Worm (Caenorhabditis elegans): ENCODE data around the gene C09G4.4.

C09G4.4 gene

ce11 chrIV:8488043-8488442 lies 24.7 kb upstream of the C09G4.4 start:
- TF ChIP-seq zfh-2 (GFP tag; conservative IDR thresholded peaks at IDR 0.05) (0 out of 2 replicates have a peak, but pooled peaks have one; percentile 25), B0261.1 (tag; optimal IDR thresholded peaks at IDR 0.05) (no peak)

- TF ChIP-seq mel-28 (tag; optimal IDR thresholded peaks at IDR 0.05; ENCODE audit: borderline replicate concordance), result no peak
- no peak for TF ChIP-seq F10E7.11 (tag; optimal IDR thresholded peaks at IDR 0.05)
- no peak for TF ChIP-seq ceh-91 (GFP tag; IDR thresholded peaks at IDR 0.05)
- TF ChIP-seq unc-130 (GFP tag; optimal IDR thresholded peaks at IDR 0.05), result no peak
- no peak for TF ChIP-seq nhr-179 (tag; optimal IDR thresholded peaks at IDR 0.05)
- no peak for TF ChIP-seq him-1 (tag; optimal IDR thresholded peaks at IDR 0.05)
- TF ChIP-seq madf-6 (GFP tag; IDR thresholded peaks at IDR 0.05), result no peak
- no peak for TF ChIP-seq ceh-27 (GFP tag; optimal IDR thresholded peaks at IDR 0.05)
- no peak for TF ChIP-seq snpc-1.3 (tag; optimal IDR thresholded peaks at IDR 0.05; ENCODE audit: insufficient read depth)
- TF ChIP-seq ceh-40 (GFP tag; IDR thresholded peaks at IDR 0.05), result no peak
- TF ChIP-seq hsf-1 (GFP tag; IDR thresholded peaks at IDR 0.05), result no peak
- TF ChIP-seq pha-4 (tag; optimal IDR thresholded peaks at IDR 0.05), result no peak
- TF ChIP-seq T26A5.8 (tag; optimal IDR thresholded peaks at IDR 0.05), result no peak
Measured at ce11 chrIV:8489915-8490314, 22.9 kb upstream of the C09G4.4 start, which contains the start of gene srlf-2. Gene srlf-2 (plus strand): TSS chrIV:8490215.

DNA sequence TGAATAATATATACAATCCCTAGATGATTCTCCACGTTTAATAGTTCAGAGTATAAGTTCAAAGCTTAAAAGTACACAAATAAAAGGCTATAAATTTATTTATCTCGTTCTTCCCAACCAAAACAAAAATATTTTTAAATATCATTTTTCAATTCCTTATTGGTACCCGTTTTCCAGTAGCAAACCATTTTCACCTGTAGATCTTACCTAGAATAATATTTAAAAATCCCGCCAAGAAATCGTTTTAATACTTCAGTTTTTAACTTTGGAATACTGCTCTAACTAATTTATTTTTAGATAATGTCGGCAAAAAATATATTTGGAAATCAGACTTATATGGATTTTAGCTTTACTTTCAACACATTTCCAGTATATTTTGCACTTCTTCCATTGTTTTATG lies 20.5 kb upstream of the C09G4.4 start, which contains the start of gene sru-7:
TSS of gene sru-7 (plus strand) at position 301 of the 400 bp plus-strand sequence.
- TF ChIP-seq F57A8.1 (GFP tag; optimal IDR thresholded peaks at IDR 0.05) (no peak), ztf-22 (GFP tag; optimal IDR thresholded peaks at IDR 0.05) (no peak), madf-8 (GFP tag; conservative IDR thresholded peaks at IDR 0.05) (no peak), nhr-90 (tag; optimal IDR thresholded peaks at IDR 0.05) (no peak), ceh-79 (tag; optimal IDR thresholded peaks at IDR 0.05) (no peak), madf-6 (GFP tag; IDR thresholded peaks at IDR 0.05) (no peak)

DNA sequence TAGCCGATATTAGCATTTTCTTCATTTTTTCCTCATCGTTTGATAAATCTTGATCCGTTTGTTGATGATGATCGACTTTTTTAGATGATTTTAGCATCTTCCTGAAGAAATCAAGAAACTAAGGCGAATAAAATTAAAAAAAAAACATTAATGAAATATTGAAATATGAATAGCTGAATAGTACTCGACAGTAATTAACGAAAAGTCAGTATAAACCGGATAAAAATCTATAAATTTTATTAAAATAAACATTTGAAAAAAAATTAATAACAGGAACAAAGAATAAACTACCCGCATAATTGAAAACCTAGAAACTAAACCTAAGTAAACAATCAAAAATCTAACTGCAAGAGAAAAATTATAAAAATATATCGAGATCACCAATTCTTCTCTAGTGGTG lies 16.5 kb upstream of the C09G4.4 start, which contains the start of gene C28C12.12:
TSS of gene C28C12.12 (minus strand) at position 101 of the 400 bp plus-strand sequence.
- TF ChIP-seq D2030.7 (GFP tag; IDR thresholded peaks at IDR 0.05), result no peak
- no peak for TF ChIP-seq K11D2.4 (GFP tag; IDR thresholded peaks at IDR 0.05)
- TF ChIP-seq ceh-40 (GFP tag; IDR thresholded peaks at IDR 0.05), result no peak
- no peak for TF ChIP-seq rcor-1 (GFP tag; IDR thresholded peaks at IDR 0.05)
- no peak for TF ChIP-seq lsl-1 (GFP tag; optimal IDR thresholded peaks at IDR 0.05)
- TF ChIP-seq aptf-3 (GFP tag; IDR thresholded peaks at IDR 0.05), result no peak
- TF ChIP-seq F22D6.2 (tag; optimal IDR thresholded peaks at IDR 0.05), result no peak
- TF ChIP-seq nfya-2 (GFP tag; IDR thresholded peaks at IDR 0.05), result no peak
- TF ChIP-seq lin-40 (tag; optimal IDR thresholded peaks at IDR 0.05), result no peak
- no peak for TF ChIP-seq B0035.1 (tag; optimal IDR thresholded peaks at IDR 0.05)
- TF ChIP-seq dpff-1 (tag; optimal IDR thresholded peaks at IDR 0.05), result no peak
- TF ChIP-seq rec-8 (tag; optimal IDR thresholded peaks at IDR 0.05), result no peak
- no peak for TF ChIP-seq lin-35 (GFP tag; optimal IDR thresholded peaks at IDR 0.05)
- TF ChIP-seq unc-130 (GFP tag; optimal IDR thresholded peaks at IDR 0.05), result no peak
- no peak for TF ChIP-seq hsf-1 (GFP tag; IDR thresholded peaks at IDR 0.05)
- TF ChIP-seq F57C9.4 (tag; optimal IDR thresholded peaks at IDR 0.05), result no peak
